Worm (Caenorhabditis elegans): ENCODE measurements around the gene T04C9.3.
A peak's percentile ranks its signal among the peaks of the same experiment; 100 is the strongest.

The T04C9.3 gene

DNA sequence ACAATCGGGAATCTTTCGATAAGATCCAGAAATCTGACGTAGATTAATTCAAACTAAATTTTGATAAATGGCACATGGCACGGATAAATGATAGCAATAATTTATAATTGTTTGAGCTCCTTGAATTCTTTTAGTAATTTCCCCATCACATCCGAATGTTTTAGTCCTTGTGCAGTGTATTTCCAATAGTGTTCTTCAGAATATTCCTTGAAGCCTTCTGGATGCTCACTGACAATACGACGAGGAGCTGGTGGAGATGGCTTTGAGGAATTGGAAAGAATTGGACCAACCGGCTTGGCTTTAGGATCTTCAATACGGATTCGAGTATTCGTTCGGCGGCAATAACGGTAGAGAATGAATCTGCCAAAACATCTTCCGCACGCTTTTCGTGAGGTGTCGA is 21.0 kb downstream of the T04C9.3 start:
- TF ChIP-seq nhr-90 (tag; optimal IDR thresholded peaks at IDR 0.05) (no peak), cebp-1 (GFP tag; IDR thresholded peaks at IDR 0.05) (no peak), cebp-1 (tag; optimal IDR thresholded peaks at IDR 0.05) (peak; percentile 2), lin-26 (GFP tag; IDR thresholded peaks at IDR 0.05) (no peak), nfyb-1 (GFP tag; IDR thresholded peaks at IDR 0.05) (0 out of 2 replicates have a peak, but pooled peaks have one; percentile 39), K11D2.4 (GFP tag; IDR thresholded peaks at IDR 0.05) (no peak), ekl-4 (GFP tag; IDR thresholded peaks at IDR 0.05) (0 out of 2 replicates have a peak, but pooled peaks have one; percentile 24), F52B5.7 (tag; optimal IDR thresholded peaks at IDR 0.05) (peak; percentile 12), madf-6 (GFP tag; IDR thresholded peaks at IDR 0.05) (no peak), snpc-1.3 (tag; optimal IDR thresholded peaks at IDR 0.05; ENCODE audit: insufficient read depth) (no peak), hmg-1.2 (GFP tag; IDR thresholded peaks at IDR 0.05) (0 out of 2 replicates have a peak, but pooled peaks have one; percentile 7), chd-7 (tag; optimal IDR thresholded peaks at IDR 0.05) (peak; percentile 5)

DNA sequence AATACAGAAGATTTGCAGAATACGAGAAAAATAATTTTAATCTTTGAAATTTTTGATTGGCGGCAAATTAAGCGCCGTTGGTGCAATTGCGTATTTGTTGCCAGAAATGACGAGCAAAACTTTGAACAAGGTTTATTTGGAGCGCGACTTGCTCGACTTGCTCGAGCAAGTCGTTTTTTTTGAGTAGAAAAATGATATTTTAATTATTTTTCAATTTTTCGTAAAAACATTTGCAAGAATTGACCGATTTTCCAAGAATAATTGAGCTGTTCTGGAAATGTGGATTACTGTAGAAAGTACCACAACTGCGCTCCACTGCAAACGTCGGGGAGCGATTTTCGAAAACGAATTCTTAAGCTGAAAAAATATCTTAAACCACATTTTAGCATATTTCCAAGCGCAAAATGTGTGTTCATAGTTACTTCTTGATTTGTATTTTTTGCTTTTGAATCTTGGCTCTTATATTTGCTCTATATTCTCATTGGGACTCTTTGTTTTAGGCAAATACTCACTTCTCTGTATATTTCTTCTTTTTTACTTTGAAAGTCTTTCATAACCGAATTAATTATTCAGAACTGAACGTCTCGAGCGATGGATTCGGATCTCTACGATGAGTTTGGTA is 23.7 kb downstream of the T04C9.3 start, which contains the start of the genes gcna-1 and eftu-2:
gcna-1 (minus strand) TSS at position 96 of the 622 bp plus-strand sequence.
eftu-2 (plus strand) TSS at position 572 of the 622 bp plus-strand sequence.
- TF ChIP-seq mxl-1 (tag; optimal IDR thresholded peaks at IDR 0.05): no peak
- TF ChIP-seq nhr-90 (tag; optimal IDR thresholded peaks at IDR 0.05): no peak
- peak; percentile 12 for TF ChIP-seq attf-5 (GFP tag; optimal IDR thresholded peaks at IDR 0.05)
- TF ChIP-seq mcd-1 (GFP tag; IDR thresholded peaks at IDR 0.05): peak; percentile 59
- TF ChIP-seq ztf-18 (tag; optimal IDR thresholded peaks at IDR 0.05): no peak
- TF ChIP-seq ztf-26 (tag; optimal IDR thresholded peaks at IDR 0.05): no peak
- no peak for TF ChIP-seq C17E4.6 (GFP tag; IDR thresholded peaks at IDR 0.05)
- TF ChIP-seq cebp-1 (GFP tag; IDR thresholded peaks at IDR 0.05): no peak
- TF ChIP-seq cebp-1 (tag; optimal IDR thresholded peaks at IDR 0.05): no peak
- TF ChIP-seq B0035.1 (tag; optimal IDR thresholded peaks at IDR 0.05): no peak
- TF ChIP-seq F39B2.1 (GFP tag; IDR thresholded peaks at IDR 0.05): no peak
- no peak for TF ChIP-seq sptf-2 (GFP tag; optimal IDR thresholded peaks at IDR 0.05)
- no peak for TF ChIP-seq hlh-26 (GFP tag; conservative IDR thresholded peaks at IDR 0.05)
- peak; percentile 13 for TF ChIP-seq athp-1 (tag; optimal IDR thresholded peaks at IDR 0.05)
- no peak for TF ChIP-seq madf-6 (GFP tag; IDR thresholded peaks at IDR 0.05)
- peak; percentile 76 for TF ChIP-seq lsl-1 (GFP tag; optimal IDR thresholded peaks at IDR 0.05)

DNA sequence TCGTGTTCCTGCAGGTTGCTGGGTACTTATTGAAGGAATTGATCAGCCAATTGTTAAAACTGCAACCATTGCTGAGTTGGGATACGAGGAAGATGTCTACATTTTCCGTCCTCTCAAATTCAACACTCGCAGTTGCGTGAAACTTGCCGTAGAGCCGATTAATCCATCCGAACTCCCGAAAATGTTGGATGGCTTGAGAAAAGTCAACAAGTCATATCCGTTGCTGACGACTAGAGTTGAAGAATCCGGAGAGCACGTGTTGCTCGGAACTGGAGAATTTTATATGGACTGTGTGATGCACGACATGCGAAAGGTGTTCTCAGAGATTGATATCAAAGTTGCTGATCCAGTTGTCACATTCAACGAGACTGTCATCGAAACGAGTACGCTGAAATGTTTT is 25.9 kb downstream of the T04C9.3 start:
- TF ChIP-seq ceh-40 (GFP tag; IDR thresholded peaks at IDR 0.05): no peak
- no peak for TF ChIP-seq dpl-1 (GFP tag; optimal IDR thresholded peaks at IDR 0.05)
- no peak for TF ChIP-seq rpc-1 (optimal IDR thresholded peaks at IDR 0.05)
- no peak for TF ChIP-seq rpc-1 (tag; optimal IDR thresholded peaks at IDR 0.05)
- no peak for TF ChIP-seq hmg-1.2 (GFP tag; IDR thresholded peaks at IDR 0.05)
- TF ChIP-seq lag-1 (GFP tag; IDR thresholded peaks at IDR 0.05): no peak
- no peak for TF ChIP-seq hlh-12 (tag; optimal IDR thresholded peaks at IDR 0.05)
- no peak for TF ChIP-seq mcd-1 (GFP tag; IDR thresholded peaks at IDR 0.05)
- no peak for TF ChIP-seq xnd-1 (tag; optimal IDR thresholded peaks at IDR 0.05)
- TF ChIP-seq egl-18 (GFP tag; IDR thresholded peaks at IDR 0.05): no peak
- no peak for TF ChIP-seq K12H6.12 (tag; optimal IDR thresholded peaks at IDR 0.05)
- TF ChIP-seq ZK185.1 (tag; optimal IDR thresholded peaks at IDR 0.05; ENCODE audit: poor library complexity, severe bottlenecking): no peak
- TF ChIP-seq ztf-6 (GFP tag; IDR thresholded peaks at IDR 0.05): no peak
- TF ChIP-seq ceh-58 (GFP tag; IDR thresholded peaks at IDR 0.05): no peak
- no peak for TF ChIP-seq somi-1 (GFP tag; optimal IDR thresholded peaks at IDR 0.05)
- TF ChIP-seq ceh-100 (GFP tag; IDR thresholded peaks at IDR 0.05): no peak
- TF ChIP-seq attf-6 (GFP tag; IDR thresholded peaks at IDR 0.05): no peak
- TF ChIP-seq ceh-79 (tag; optimal IDR thresholded peaks at IDR 0.05): no peak
- TF ChIP-seq Y67H2A.10 (GFP tag; conservative IDR thresholded peaks at IDR 0.05): no peak

All from whole organism, young adult.